Fruit fly (Drosophila melanogaster): Measurements from ENCODE around the gene CG9330.

Gene CG9330

DNA sequence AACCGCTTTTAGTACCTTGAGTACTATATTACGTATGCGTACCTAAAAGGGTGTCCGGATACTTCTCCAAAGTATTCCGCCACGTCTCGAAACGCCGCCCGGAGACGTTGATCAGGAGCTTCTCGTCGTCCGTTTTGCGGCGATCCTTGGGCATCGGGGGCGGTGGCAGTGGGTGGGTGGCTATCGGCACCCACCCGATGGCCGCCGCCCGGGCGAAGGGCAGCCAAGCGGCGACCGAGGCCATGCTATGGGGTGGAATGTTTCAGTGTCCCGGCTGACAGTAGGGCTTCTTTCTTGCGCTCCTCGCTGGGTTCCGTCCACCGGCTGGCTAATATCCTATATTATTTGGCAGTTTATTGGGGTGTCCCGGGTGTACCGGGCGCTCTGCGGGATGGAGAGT lies 11.6 kb upstream of the CG9330 start:
- TF ChIP-seq CG8301 (tag; optimal IDR thresholded peaks at IDR 0.05) (no peak), Ets98B (GFP tag; IDR thresholded peaks at IDR 0.05) (no peak), CG8159 (tag; optimal IDR thresholded peaks at IDR 0.05) (no peak), D1 (tag; optimal IDR thresholded peaks at IDR 0.05) (no peak), fd96Ca (GFP tag; IDR thresholded peaks at IDR 0.05) (no peak), CG32121 (GFP tag; IDR thresholded peaks at IDR 0.05) (no peak), CG15710 (tag; optimal IDR thresholded peaks at IDR 0.05) (no peak), CG34367 (tag; optimal IDR thresholded peaks at IDR 0.05) (no peak), CG4496 (GFP tag; IDR thresholded peaks at IDR 0.05) (no peak), rn (GFP tag; IDR thresholded peaks at IDR 0.05) (no peak), CG10348 (GFP tag; IDR thresholded peaks at IDR 0.05) (no peak), Pif1A (GFP tag; optimal IDR thresholded peaks at IDR 0.05) (no peak), CG17806 (tag; optimal IDR thresholded peaks at IDR 0.05) (no peak), Snoo (tag; optimal IDR thresholded peaks at IDR 0.05) (no peak), CG14655 (GFP tag; optimal IDR thresholded peaks at IDR 0.05) (no peak), CG9948 (tag; optimal IDR thresholded peaks at IDR 0.05) (no peak)

DNA sequence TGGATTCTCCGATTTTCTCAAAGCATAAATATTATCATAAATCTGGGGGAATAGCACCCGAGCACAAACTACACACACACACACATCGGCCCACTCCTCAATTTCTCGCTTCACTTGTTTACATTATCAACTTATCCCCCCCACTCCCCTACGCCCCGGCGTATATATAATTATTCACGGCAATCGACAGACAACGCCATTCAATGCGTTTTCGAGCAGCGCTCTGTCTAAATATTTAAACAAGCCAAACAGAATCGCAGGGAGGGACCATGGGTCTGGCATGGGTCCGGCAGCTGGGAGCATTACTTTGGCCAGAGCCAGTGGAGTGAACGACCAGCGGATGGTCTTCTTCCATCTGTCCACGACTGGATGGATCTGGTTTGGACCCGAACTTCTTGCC lies 10.4 kb upstream of the CG9330 start:
- TF ChIP-seq CG32121 (GFP tag; IDR thresholded peaks at IDR 0.05) (no peak), CG12605 (GFP tag; IDR thresholded peaks at IDR 0.05) (no peak), CG8301 (tag; optimal IDR thresholded peaks at IDR 0.05) (no peak), gl (tag; optimal IDR thresholded peaks at IDR 0.05) (no peak), CG9948 (tag; optimal IDR thresholded peaks at IDR 0.05) (no peak), EcR (GFP tag; optimal IDR thresholded peaks at IDR 0.05) (peak; percentile 20)

DNA sequence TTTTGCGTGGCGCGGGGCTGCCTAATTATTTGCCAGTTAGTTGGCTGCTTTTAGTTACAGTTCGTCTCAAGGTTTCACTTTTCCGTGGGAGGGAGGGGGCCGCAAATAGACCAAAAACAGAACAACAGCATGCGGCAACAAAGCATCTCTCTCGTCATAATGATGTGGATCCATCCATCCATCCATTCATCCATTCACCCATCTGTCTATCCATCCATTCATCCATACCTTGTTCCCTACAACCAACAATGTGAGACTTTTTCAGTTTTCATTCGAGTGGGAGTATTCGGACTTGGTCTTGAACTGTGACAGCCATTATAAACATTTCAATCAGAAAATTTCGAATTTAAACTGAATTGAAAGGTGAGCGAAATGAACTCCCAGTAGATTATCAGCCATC lies 6.7 kb upstream of the CG9330 start:
- TF ChIP-seq fd96Ca (GFP tag; IDR thresholded peaks at IDR 0.05) = no peak

- TF ChIP-seq CG4496 (GFP tag; IDR thresholded peaks at IDR 0.05) (no peak), CG14655 (GFP tag; optimal IDR thresholded peaks at IDR 0.05) (no peak), CG13204 (GFP tag; optimal IDR thresholded peaks at IDR 0.05) (no peak), Snoo (tag; optimal IDR thresholded peaks at IDR 0.05) (no peak), CG32121 (GFP tag; IDR thresholded peaks at IDR 0.05) (no peak), gl (tag; optimal IDR thresholded peaks at IDR 0.05) (no peak), CG12605 (GFP tag; IDR thresholded peaks at IDR 0.05) (no peak), EcR (GFP tag; optimal IDR thresholded peaks at IDR 0.05) (no peak), fd96Ca (GFP tag; IDR thresholded peaks at IDR 0.05) (no peak), CG15710 (tag; optimal IDR thresholded peaks at IDR 0.05) (no peak), Pif1A (GFP tag; optimal IDR thresholded peaks at IDR 0.05) (no peak), Pif1B (GFP tag; optimal IDR thresholded peaks at IDR 0.05) (no peak), CG8159 (tag; optimal IDR thresholded peaks at IDR 0.05) (no peak), CG34367 (tag; optimal IDR thresholded peaks at IDR 0.05) (no peak), Ets98B (GFP tag; IDR thresholded peaks at IDR 0.05) (no peak), D1 (tag; optimal IDR thresholded peaks at IDR 0.05) (no peak)
Observed at dm6 chr3L:19580709-19581227, 5.3 kb upstream of the CG9330 start.

DNA sequence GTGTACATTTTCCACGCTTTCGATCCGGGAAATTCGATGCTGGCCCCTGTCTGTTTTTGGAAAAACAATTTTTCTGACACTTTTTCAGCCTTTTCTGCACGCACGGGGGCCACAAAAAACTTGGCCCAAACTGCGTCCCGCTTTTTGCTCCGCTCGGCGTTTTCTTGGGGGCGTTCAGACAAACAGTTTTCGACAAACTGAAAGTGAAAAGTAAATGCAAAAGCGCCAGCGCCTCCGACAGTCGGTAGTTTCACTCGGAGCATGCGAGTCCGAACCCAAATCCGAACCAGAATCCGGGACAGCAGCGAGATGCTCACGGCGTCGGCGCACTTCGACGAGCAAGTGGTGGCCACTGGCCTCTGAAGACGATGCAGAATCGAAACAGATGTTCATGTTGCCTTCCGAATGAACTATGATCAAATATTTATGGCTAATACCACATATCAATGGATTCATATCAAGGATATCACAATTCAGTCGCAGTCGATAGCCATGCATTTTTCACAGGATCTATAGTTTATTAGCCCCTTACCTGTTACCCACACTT lies 1.6 kb upstream of the CG9330 start, which contains the start of gene Shal:
Shal (minus strand) TSS at position 200 of the 547 bp plus-strand sequence.
- TF ChIP-seq CG8301 (tag; optimal IDR thresholded peaks at IDR 0.05) = no peak
- no peak for TF ChIP-seq EcR (GFP tag; optimal IDR thresholded peaks at IDR 0.05)
- TF ChIP-seq rn (GFP tag; IDR thresholded peaks at IDR 0.05) = no peak
- TF ChIP-seq Pif1B (GFP tag; optimal IDR thresholded peaks at IDR 0.05) = no peak
- TF ChIP-seq CG13204 (GFP tag; optimal IDR thresholded peaks at IDR 0.05) = no peak
- TF ChIP-seq CG9948 (tag; optimal IDR thresholded peaks at IDR 0.05) = no peak
- no peak for TF ChIP-seq CG34367 (tag; optimal IDR thresholded peaks at IDR 0.05)
- no peak for TF ChIP-seq CG17806 (tag; optimal IDR thresholded peaks at IDR 0.05)
- TF ChIP-seq gl (tag; optimal IDR thresholded peaks at IDR 0.05) = no peak
- TF ChIP-seq CG4496 (GFP tag; IDR thresholded peaks at IDR 0.05) = no peak
- no peak for TF ChIP-seq fd96Ca (GFP tag; IDR thresholded peaks at IDR 0.05)
- no peak for TF ChIP-seq CG8159 (tag; optimal IDR thresholded peaks at IDR 0.05)

DNA sequence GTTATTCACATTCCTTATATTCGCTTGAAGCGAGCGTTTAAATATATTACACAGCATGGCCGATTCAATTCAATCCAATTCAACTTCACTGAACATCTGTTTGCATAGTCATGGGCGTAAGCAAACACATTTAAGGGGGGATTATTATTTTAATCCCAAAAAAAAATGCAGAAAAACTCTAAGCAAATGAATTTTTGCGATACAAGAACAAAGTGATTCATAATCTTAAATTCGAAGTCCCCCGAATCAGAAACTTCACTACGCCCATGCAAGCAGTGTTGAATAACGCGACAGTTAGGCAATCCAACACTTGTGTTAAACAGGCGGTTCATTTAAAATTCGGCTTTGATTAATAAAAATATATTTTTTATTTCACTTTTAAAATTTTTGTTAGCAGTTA lies 4.4 kb downstream of the CG9330 start, which contains the start of gene CG14100:
CG14100 (minus strand) TSS at position 103 of the 400 bp plus-strand sequence.
- TF ChIP-seq CG32121 (GFP tag; IDR thresholded peaks at IDR 0.05) = peak; percentile 100
- TF ChIP-seq Pif1A (GFP tag; optimal IDR thresholded peaks at IDR 0.05) = peak; percentile 100
- peak; percentile 100 for TF ChIP-seq Ets98B (GFP tag; IDR thresholded peaks at IDR 0.05)
- TF ChIP-seq CG12605 (GFP tag; IDR thresholded peaks at IDR 0.05) = peak; percentile 100
- peak; percentile 100 for TF ChIP-seq CG14655 (GFP tag; optimal IDR thresholded peaks at IDR 0.05)
- peak; percentile 100 for TF ChIP-seq D1 (tag; optimal IDR thresholded peaks at IDR 0.05)
- peak; percentile 100 for TF ChIP-seq CG13204 (GFP tag; optimal IDR thresholded peaks at IDR 0.05)
- TF ChIP-seq CG9948 (tag; optimal IDR thresholded peaks at IDR 0.05) = peak; percentile 100
- peak; percentile 100 for TF ChIP-seq CG34367 (tag; optimal IDR thresholded peaks at IDR 0.05)
- peak; percentile 100 for TF ChIP-seq CG8159 (tag; optimal IDR thresholded peaks at IDR 0.05)
- peak; percentile 100 for TF ChIP-seq Pif1B (GFP tag; optimal IDR thresholded peaks at IDR 0.05)
- peak; percentile 100 for TF ChIP-seq Snoo (tag; optimal IDR thresholded peaks at IDR 0.05)
- peak; percentile 100 for TF ChIP-seq fd96Ca (GFP tag; IDR thresholded peaks at IDR 0.05)
- no peak for TF ChIP-seq EcR (GFP tag; optimal IDR thresholded peaks at IDR 0.05)
- peak; percentile 100 for TF ChIP-seq rn (GFP tag; IDR thresholded peaks at IDR 0.05)
- TF ChIP-seq CG8301 (tag; optimal IDR thresholded peaks at IDR 0.05) = peak; percentile 100
- peak; percentile 100 for TF ChIP-seq gl (tag; optimal IDR thresholded peaks at IDR 0.05)
- peak; percentile 100 for TF ChIP-seq CG10348 (GFP tag; IDR thresholded peaks at IDR 0.05)
- peak; percentile 100 for TF ChIP-seq CG15710 (tag; optimal IDR thresholded peaks at IDR 0.05)
- TF ChIP-seq CG4496 (GFP tag; IDR thresholded peaks at IDR 0.05) = peak; percentile 100
- peak; percentile 100 for TF ChIP-seq CG17806 (tag; optimal IDR thresholded peaks at IDR 0.05)

Data from whole organism, pupa.